Fruit fly (Drosophila melanogaster) whole organism, embryonic: ENCODE measurements around the gene Crys.

Experiments
- ATbp ChIP-seq: fragments of 200-800 bp; sonication (Bioruptor generic); optimal IDR thresholded peaks from 2 replicates; lab custom pipeline; 2017; ENCODE audit warnings: missing biosample characterization, mild to moderate bottlenecking, missing genetic modification characterization, missing genetic modification reagents
- BEAF-32 ChIP-seq: fragments of 200-800 bp; sonication (Bioruptor generic); optimal IDR thresholded peaks from 3 replicates; lab custom pipeline; 2017; ENCODE audit warnings: missing biosample characterization, missing genetic modification characterization, mild to moderate bottlenecking, moderate library complexity, missing genetic modification reagents
- Bgb ChIP-seq: fragments of 200-800 bp; sonication (Bioruptor generic); IDR thresholded peaks from 2 replicates; pipeline ENCODE4 v1.3.6; 2022; ENCODE audit warnings: missing biosample characterization, missing genetic modification characterization; ENCODE audit not compliant: partially characterized antibody
- CG11085 ChIP-seq: fragments of 200-800 bp; sonication (Bioruptor generic); IDR thresholded peaks from 2 replicates; pipeline ENCODE4 v1.3.6; 2022; ENCODE audit warnings: missing biosample characterization, missing genetic modification characterization
- CG12299 ChIP-seq: fragments of 200-800 bp; sonication (Bioruptor generic); optimal IDR thresholded peaks from 2 replicates; lab custom pipeline; 2018; ENCODE audit warnings: missing biosample characterization, mild to moderate bottlenecking, missing genetic modification characterization
- CG13624 ChIP-seq: fragments of 200-800 bp; sonication (Bioruptor generic); optimal IDR thresholded peaks from 2 replicates; lab custom pipeline; 2016; ENCODE audit warnings: missing biosample characterization, missing genetic modification characterization
- CG15011 ChIP-seq: fragments of 200-800 bp; sonication (Bioruptor generic); optimal IDR thresholded peaks from 3 replicates; lab custom pipeline; 2018; ENCODE audit warnings: missing biosample characterization, mild to moderate bottlenecking, missing genetic modification characterization
- CG15269 ChIP-seq: fragments of 200-800 bp; sonication (Bioruptor generic); optimal IDR thresholded peaks from 2 replicates; lab custom pipeline; 2018; ENCODE audit warnings: missing biosample characterization, mild to moderate bottlenecking, missing genetic modification characterization, moderate library complexity
- CG15479 ChIP-seq: fragments of 200-800 bp; sonication (Bioruptor generic); optimal IDR thresholded peaks from 3 replicates; lab custom pipeline; 2019; ENCODE audit warnings: missing biosample characterization, mild to moderate bottlenecking, missing genetic modification characterization, moderate library complexity
- CG18011 ChIP-seq: fragments of 200-800 bp; sonication (Bioruptor generic); optimal IDR thresholded peaks from 2 replicates; lab custom pipeline; 2017; ENCODE audit warnings: missing biosample characterization, missing genetic modification characterization, mild to moderate bottlenecking, moderate library complexity, missing genotype
- CG18476 ChIP-seq: fragments of 200-800 bp; sonication (Bioruptor generic); optimal IDR thresholded peaks from 2 replicates; lab custom pipeline; 2016; ENCODE audit warnings: missing biosample characterization, mild to moderate bottlenecking, missing genetic modification characterization
- CG18764 ChIP-seq: fragments of 200-800 bp; sonication (Bioruptor generic); optimal IDR thresholded peaks from 3 replicates; lab custom pipeline; 2016; ENCODE audit warnings: missing biosample characterization, missing genetic modification characterization
- CG2116 ChIP-seq: fragments of 200-800 bp; sonication (Bioruptor generic); optimal IDR thresholded peaks from 3 replicates; lab custom pipeline; 2018; ENCODE audit warnings: missing biosample characterization, mild to moderate bottlenecking, missing genetic modification characterization
- CG34422 ChIP-seq: fragments of 200-800 bp; sonication (Bioruptor generic); IDR thresholded peaks from 3 replicates; pipeline ENCODE4 v1.3.6; 2022; ENCODE audit warnings: missing biosample characterization, missing genetic modification characterization
- CG4424 ChIP-seq: fragments of 200-800 bp; sonication (Bioruptor generic); optimal IDR thresholded peaks from 3 replicates; lab custom pipeline; 2016; ENCODE audit warnings: missing biosample characterization, missing genetic modification characterization
- CG6175 ChIP-seq: fragments of 200-800 bp; sonication (Bioruptor generic); IDR thresholded peaks from 3 replicates; pipeline ENCODE4 v1.3.6; 2022; ENCODE audit warnings: missing biosample characterization, missing genetic modification characterization
- CG9727 ChIP-seq: fragments of 200-800 bp; sonication (Bioruptor generic); optimal IDR thresholded peaks from 3 replicates; lab custom pipeline; 2017; ENCODE audit warnings: missing biosample characterization, mild to moderate bottlenecking, missing genetic modification characterization
- CG9797 ChIP-seq: fragments of 200-800 bp; sonication (Bioruptor generic); optimal IDR thresholded peaks from 3 replicates; lab custom pipeline; 2018; ENCODE audit warnings: missing biosample characterization, mild to moderate bottlenecking, missing genetic modification characterization
- CG9932 ChIP-seq: fragments of 200-800 bp; sonication (Bioruptor generic); IDR thresholded peaks from 2 replicates; pipeline ENCODE4 v1.3.6; 2022; ENCODE audit warnings: missing biosample characterization, missing genetic modification characterization
- CoRest ChIP-seq: fragments of 200-800 bp; sonication (Bioruptor generic); optimal IDR thresholded peaks from 3 replicates; lab custom pipeline; 2018; ENCODE audit warnings: missing biosample characterization, mild to moderate bottlenecking, missing genetic modification characterization, moderate library complexity
- Dbx ChIP-seq: fragments of 200-800 bp; sonication (Bioruptor generic); IDR thresholded peaks from 3 replicates; pipeline ENCODE4 v1.3.6; 2022; ENCODE audit warnings: missing biosample characterization, missing genetic modification characterization
- Dfd ChIP-seq, 2 experiments: fragments of >200 bp; optimal IDR thresholded peaks; 2 replicates each; lab custom pipeline; 2017; ENCODE audit warnings: missing biosample characterization in 2 of 2, missing genetic modification characterization in 2 of 2
- Fer3 ChIP-seq: fragments of 200-800 bp; sonication (Bioruptor generic); optimal IDR thresholded peaks from 2 replicates; lab custom pipeline; 2018; ENCODE audit warnings: missing biosample characterization, mild to moderate bottlenecking, missing genetic modification characterization, moderate library complexity
- H2.0 ChIP-seq: fragments of 200-800 bp; sonication (Bioruptor generic); IDR thresholded peaks from 2 replicates; pipeline ENCODE4 v1.3.6; 2022; ENCODE audit warnings: missing biosample characterization, missing genetic modification characterization
- HLH54F ChIP-seq: fragments of 200-800 bp; sonication (Bioruptor generic); optimal IDR thresholded peaks from 3 replicates; lab custom pipeline; 2016; ENCODE audit warnings: missing biosample characterization, missing genetic modification characterization
- Hey ChIP-seq: fragments of 200-800 bp; sonication (Bioruptor generic); optimal IDR thresholded peaks from 3 replicates; lab custom pipeline; 2018; ENCODE audit warnings: missing biosample characterization, mild to moderate bottlenecking, missing genetic modification characterization
- Lhr ChIP-seq: fragments of 200-800 bp; sonication (Bioruptor generic); optimal IDR thresholded peaks from 3 replicates; lab custom pipeline; 2017; ENCODE audit warnings: mild to moderate bottlenecking, missing biosample characterization, missing genetic modification reagents, missing genetic modification characterization
- MTF-1 ChIP-seq: fragments of 200-800 bp; sonication (Bioruptor generic); optimal IDR thresholded peaks from 2 replicates; lab custom pipeline; 2018; ENCODE audit warnings: missing biosample characterization, mild to moderate bottlenecking, missing genetic modification characterization, borderline replicate concordance
- Nf-YA ChIP-seq: fragments of 200-800 bp; sonication (Bioruptor generic); IDR thresholded peaks from 2 replicates; pipeline ENCODE4 v1.3.6; 2022; ENCODE audit warnings: missing biosample characterization, missing genetic modification characterization
- PHDP ChIP-seq: fragments of 200-800 bp; sonication (Bioruptor generic); optimal IDR thresholded peaks from 3 replicates; lab custom pipeline; 2018; ENCODE audit warnings: missing biosample characterization, mild to moderate bottlenecking, missing genetic modification characterization, moderate library complexity
- Ssrp ChIP-seq: fragments of 200-800 bp; sonication (Bioruptor generic); optimal IDR thresholded peaks from 2 replicates; lab custom pipeline; 2018; ENCODE audit warnings: missing biosample characterization, mild to moderate bottlenecking, missing genetic modification characterization, moderate library complexity
- btn ChIP-seq: fragments of 200-800 bp; sonication (Bioruptor generic); optimal IDR thresholded peaks from 2 replicates; lab custom pipeline; 2016; ENCODE audit warnings: missing biosample characterization, missing genetic modification characterization
- dati ChIP-seq: fragments of 200-800 bp; sonication (Bioruptor generic); IDR thresholded peaks from 2 replicates; pipeline ENCODE4 v1.3.6; 2022; ENCODE audit warnings: missing biosample characterization, missing genetic modification characterization
- dpn ChIP-seq, 2 experiments: fragments of 200-800 bp; sonication (Bioruptor generic); optimal IDR thresholded peaks; 3 replicates each; lab custom pipeline; 2016; ENCODE audit warnings: missing biosample characterization in 2 of 2, missing genetic modification characterization in 2 of 2
- gfzf ChIP-seq: fragments of 200-800 bp; sonication (Bioruptor generic); optimal IDR thresholded peaks from 2 replicates; lab custom pipeline; 2016; ENCODE audit warnings: missing biosample characterization, mild to moderate bottlenecking, missing genetic modification characterization, moderate library complexity
- lilli ChIP-seq: fragments of 200-800 bp; sonication (Bioruptor generic); optimal IDR thresholded peaks from 3 replicates; lab custom pipeline; 2016; ENCODE audit warnings: missing biosample characterization, missing genetic modification characterization
- nerfin-1 ChIP-seq: fragments of 200-800 bp; sonication (Bioruptor generic); optimal IDR thresholded peaks from 3 replicates; lab custom pipeline; 2019; ENCODE audit warnings: missing biosample characterization, mild to moderate bottlenecking, missing genetic modification characterization, moderate library complexity
- nerfin-2 ChIP-seq: fragments of 200-800 bp; sonication (Bioruptor generic); IDR thresholded peaks from 2 replicates; pipeline ENCODE4 v1.3.6; 2022; ENCODE audit warnings: missing biosample characterization, missing genetic modification characterization; ENCODE audit not compliant: partially characterized antibody
- onecut ChIP-seq: fragments of 200-800 bp; sonication (Bioruptor generic); IDR thresholded peaks from 2 replicates; pipeline ENCODE4 v1.3.6; 2022; ENCODE audit warnings: missing biosample characterization, missing genetic modification characterization
- org-1 ChIP-seq: fragments of 200-800 bp; sonication (Bioruptor generic); optimal IDR thresholded peaks from 2 replicates; lab custom pipeline; 2017; ENCODE audit warnings: missing biosample characterization, missing genetic modification characterization
- pho ChIP-seq: fragments of 200-800 bp; sonication (Bioruptor generic); optimal IDR thresholded peaks from 2 replicates; lab custom pipeline; 2016; ENCODE audit warnings: missing biosample characterization, missing genetic modification characterization
- psq ChIP-seq: fragments of 200-800 bp; sonication (Bioruptor generic); optimal IDR thresholded peaks from 2 replicates; lab custom pipeline; 2017; ENCODE audit warnings: missing biosample characterization, missing genetic modification characterization
- shn ChIP-seq: fragments of 200-800 bp; sonication (Bioruptor generic); optimal IDR thresholded peaks from 3 replicates; lab custom pipeline; 2016; ENCODE audit warnings: missing biosample characterization, missing genetic modification characterization
- sr ChIP-seq: fragments of 200-800 bp; sonication (Bioruptor generic); IDR thresholded peaks from 3 replicates; pipeline ENCODE4 v1.3.6; 2022; ENCODE audit warnings: missing biosample characterization, missing genetic modification characterization
- tgo ChIP-seq: fragments of 200-800 bp; sonication (Bioruptor generic); IDR thresholded peaks from 3 replicates; pipeline ENCODE4 v1.3.6; 2022; ENCODE audit warnings: missing biosample characterization, missing genetic modification characterization
- trh ChIP-seq: fragments of 200-800 bp; sonication (Bioruptor generic); optimal IDR thresholded peaks from 2 replicates; lab custom pipeline; 2016; ENCODE audit warnings: missing biosample characterization, missing genetic modification characterization
- tup ChIP-seq: fragments of 200-800 bp; sonication (Bioruptor generic); optimal IDR thresholded peaks from 2 replicates; lab custom pipeline; 2016; ENCODE audit warnings: missing biosample characterization, mild to moderate bottlenecking, missing genetic modification characterization, moderate library complexity
- vvl ChIP-seq: fragments of 200-800 bp; sonication (Bioruptor generic); IDR thresholded peaks from 2 replicates; pipeline ENCODE4 v1.3.6; 2022; ENCODE audit warnings: missing biosample characterization, missing genetic modification characterization
- zen ChIP-seq: fragments of 200-800 bp; sonication (Bioruptor generic); optimal IDR thresholded peaks from 3 replicates; lab custom pipeline; 2018; ENCODE audit warnings: missing biosample characterization, mild to moderate bottlenecking, missing genetic modification characterization, moderate library complexity
- zf30C ChIP-seq: fragments of 200-800 bp; sonication (Bioruptor generic); optimal IDR thresholded peaks from 3 replicates; lab custom pipeline; 2018; ENCODE audit warnings: missing biosample characterization, mild to moderate bottlenecking, missing genetic modification characterization

Crys gene

DNA sequence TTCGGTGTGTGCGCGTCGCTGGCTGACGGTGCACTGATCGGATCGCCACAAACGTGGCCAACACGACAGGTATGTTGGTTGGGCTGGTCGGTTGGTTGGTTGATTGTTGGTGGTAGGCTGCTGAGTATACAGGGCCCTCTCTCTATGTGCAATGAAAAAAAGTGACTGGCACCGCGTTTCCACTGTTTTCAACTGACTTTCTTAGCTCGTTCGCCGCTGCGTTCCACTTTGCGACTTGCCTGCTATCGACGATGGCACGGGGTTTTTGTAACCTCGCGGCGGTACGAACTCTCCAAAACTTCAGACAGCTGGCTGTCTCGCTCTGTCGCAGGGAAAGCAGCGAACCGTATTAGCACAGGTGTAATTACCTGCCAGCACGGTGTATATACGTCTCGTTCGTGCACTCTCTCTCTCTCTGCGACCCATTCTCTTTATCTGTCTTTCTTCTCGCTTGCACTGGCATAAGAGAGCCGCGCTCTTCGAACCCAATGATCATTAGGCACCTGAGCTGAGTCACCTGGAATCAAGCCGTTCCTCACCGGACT, 27.0 kb downstream of the Crys start (continued):
- TF ChIP-seq CG2116 (GFP tag; lab: Kevin White, UChicago) (no peak), CG18476 (GFP tag; lab: Kevin White, UChicago) (no peak), sr (no peak), CG12299 (tag; lab: Kevin White, UChicago) (no peak), Fer3 (tag; lab: Kevin White, UChicago) (no peak), pho (GFP tag; lab: Kevin White, UChicago) (no peak), HLH54F (no peak), nerfin-1 (no peak), CG4424 (no peak), CG34422 (GFP tag; lab: Robert Waterston, UW) (peak; percentile 44; the same call in 1 of the 3 replicates), btn (GFP tag; lab: Kevin White, UChicago) (no peak), tgo (GFP tag; lab: Robert Waterston, UW) (no peak; the same call in 2 of the 3 replicates), CoRest (tag; lab: Kevin White, UChicago) (no peak), Lhr (GFP tag; lab: Kevin White, UChicago) (no peak), ATbp (GFP tag; lab: Kevin White, UChicago) (no peak), CG13624 (GFP tag; lab: Kevin White, UChicago) (peak; percentile 45), CG18764 (GFP tag; lab: Kevin White, UChicago) (no peak), lilli (GFP tag; lab: Kevin White, UChicago) (peak; percentile 34), H2.0 (GFP tag; lab: Robert Waterston, UW) (no peak), PHDP (tag; lab: Kevin White, UChicago) (peak; percentile 33), psq (GFP tag; lab: Kevin White, UChicago) (no peak), CG15011 (no peak), org-1 (peak; percentile 22), Hey (tag; lab: Kevin White, UChicago) (no peak), Ssrp (tag; lab: Kevin White, UChicago) (no peak), CG9727 (no peak), Nf-YA (peak; percentile 25; the same call in 1 of the 2 replicates), tup (no peak), vvl (GFP tag; lab: Robert Waterston, UW) (peak; percentile 56; the same call in 1 of the 2 replicates), zen (tag; lab: Kevin White, UChicago) (peak; percentile 87), CG6175 (0 out of 3 replicates have a peak, but pooled peaks have one; percentile 56), onecut (peak; percentile 29; the same call in 1 of the 2 replicates), Bgb (GFP tag; lab: Robert Waterston, UW) (peak; percentile 64), gfzf (GFP tag; lab: Kevin White, UChicago) (no peak), MTF-1 (GFP tag; lab: Kevin White, UChicago) (no peak), CG15479 (GFP tag; lab: Kevin White, UChicago) (peak; percentile 43), CG9932 (GFP tag; lab: Robert Waterston, UW) (peak; percentile 35; the same call in 1 of the 2 replicates), CG15269 (tag; lab: Kevin White, UChicago) (no peak), Dbx (peak; percentile 54; the same call in 1 of the 3 replicates), CG18011 (GFP tag; lab: Kevin White, UChicago) (no peak), BEAF-32 (no peak), CG11085 (GFP tag; lab: Robert Waterston, UW) (0 out of 2 replicates have a peak, but pooled peaks have one; percentile 52), dati (GFP tag; lab: Robert Waterston, UW) (no peak), CG9797 (GFP tag; lab: Kevin White, UChicago) (no peak), zf30C (GFP tag; lab: Kevin White, UChicago) (no peak), nerfin-2 (GFP tag; lab: Robert Waterston, UW) (no peak), dpn (GFP tag; optimal IDR thresholded peaks at IDR 0.05; lab: Kevin White, UChicago) (peak in 1 of 2 experiments; percentile 2), Dfd (GFP tag; optimal IDR thresholded peaks at IDR 0.05; lab: Kevin White, UChicago) (no peak), shn (GFP tag; lab: Kevin White, UChicago) (no peak), trh (GFP tag; lab: Kevin White, UChicago) (no peak)
